Worm (Caenorhabditis elegans) whole organism, mixed stage, embryonic: ENCODE measurements around the gene msp-58.

Experiments used
- M03D4.4 ChIP-seq: sonication (generic microtip); optimal IDR thresholded peaks from 2 replicates; lab custom pipeline; 2017; ENCODE audit warnings: mild to moderate bottlenecking, missing genetic modification characterization, missing compliant biosample characterization
- bed-3 ChIP-seq: fragments of 200-800 bp; sonication (Bioruptor generic); optimal IDR thresholded peaks from 3 replicates; lab custom pipeline; 2018; ENCODE audit warnings: mild to moderate bottlenecking, missing genetic modification characterization, moderate library complexity, missing compliant biosample characterization
- blmp-1 ChIP-seq: fragments of 150-350 bp; optimal IDR thresholded peaks from 2 replicates; lab custom pipeline; 2014; ENCODE audit warnings: missing biosample characterization, missing genetic modification characterization
- ceh-39 ChIP-seq: fragments of 150-350 bp; optimal IDR thresholded peaks from 2 replicates; lab custom pipeline; 2014; ENCODE audit warnings: missing biosample characterization, missing genetic modification characterization
- ceh-43 ChIP-seq: fragments of 200-800 bp; sonication (Bioruptor generic); optimal IDR thresholded peaks from 2 replicates; lab custom pipeline; 2018; ENCODE audit warnings: mild to moderate bottlenecking, missing genetic modification characterization, moderate library complexity, missing compliant biosample characterization
- ceh-83 ChIP-seq: fragments of 200-800 bp; sonication (Bioruptor generic); optimal IDR thresholded peaks from 2 replicates; lab custom pipeline; 2018; ENCODE audit warnings: mild to moderate bottlenecking, missing genetic modification characterization, missing compliant biosample characterization
- ces-1 ChIP-seq: fragments of 150-350 bp; optimal IDR thresholded peaks from 2 replicates; lab custom pipeline; 2014; ENCODE audit warnings: missing biosample characterization, missing genetic modification reagents, missing genetic modification characterization
- cnd-1 ChIP-seq: fragments of 200-800 bp; sonication (Bioruptor generic); optimal IDR thresholded peaks from 2 replicates; lab custom pipeline; 2018; ENCODE audit warnings: mild to moderate bottlenecking, missing genetic modification characterization, missing compliant biosample characterization
- drap-1 ChIP-seq: fragments of 200-800 bp; sonication (Bioruptor generic); optimal IDR thresholded peaks from 3 replicates; lab custom pipeline; 2018; ENCODE audit warnings: mild to moderate bottlenecking, missing genetic modification characterization, missing compliant biosample characterization
- elt-1 ChIP-seq: sonication (generic microtip); optimal IDR thresholded peaks from 2 replicates; lab custom pipeline; 2017; ENCODE audit warnings: missing genetic modification characterization, mild to moderate bottlenecking, missing compliant biosample characterization, antibody characterized with exemption, moderate library complexity, borderline replicate concordance; ENCODE audit not compliant: insufficient read depth
- elt-3 ChIP-seq: fragments of 150-350 bp; optimal IDR thresholded peaks from 2 replicates; lab custom pipeline; 2014; ENCODE audit warnings: missing biosample characterization, missing genetic modification characterization
- flh-1 ChIP-seq: fragments of 200-800 bp; sonication (Bioruptor generic); optimal IDR thresholded peaks from 2 replicates; lab custom pipeline; 2018; ENCODE audit warnings: mild to moderate bottlenecking, missing genetic modification characterization, moderate library complexity, missing compliant biosample characterization
- ham-2 ChIP-seq: fragments of 200-800 bp; sonication (Bioruptor generic); optimal IDR thresholded peaks from 2 replicates; lab custom pipeline; 2018; ENCODE audit warnings: mild to moderate bottlenecking, missing genetic modification characterization, missing compliant biosample characterization
- hlh-1 ChIP-seq: fragments of 150-350 bp; optimal IDR thresholded peaks from 2 replicates; lab custom pipeline; 2014; ENCODE audit warnings: missing biosample characterization, missing genetic modification reagents, missing genetic modification characterization
- lin-13 ChIP-seq: fragments of 150-350 bp; optimal IDR thresholded peaks from 2 replicates; lab custom pipeline; 2014; ENCODE audit warnings: missing biosample characterization, missing genetic modification characterization
- lin-32 ChIP-seq: fragments of 200-800 bp; sonication (Bioruptor generic); optimal IDR thresholded peaks from 2 replicates; lab custom pipeline; 2018; ENCODE audit warnings: mild to moderate bottlenecking, missing genetic modification characterization, missing compliant biosample characterization
- lsy-2 ChIP-seq: fragments of 150-350 bp; optimal IDR thresholded peaks from 2 replicates; lab custom pipeline; 2014; ENCODE audit warnings: missing biosample characterization, missing genetic modification characterization
- mab-5 ChIP-seq: fragments of 150-350 bp; optimal IDR thresholded peaks from 2 replicates; lab custom pipeline; 2014; ENCODE audit warnings: missing biosample characterization, missing genetic modification characterization
- nhr-12 ChIP-seq: fragments of 150-350 bp; optimal IDR thresholded peaks from 2 replicates; lab custom pipeline; 2014; ENCODE audit warnings: missing biosample characterization, missing genetic modification characterization
- nhr-2 ChIP-seq: fragments of 150-350 bp; optimal IDR thresholded peaks from 2 replicates; lab custom pipeline; 2014; ENCODE audit warnings: missing biosample characterization, missing genetic modification characterization
- nhr-28 ChIP-seq: fragments of 150-350 bp; optimal IDR thresholded peaks from 2 replicates; lab custom pipeline; 2014; ENCODE audit warnings: missing biosample characterization, missing genetic modification characterization
- nhr-76 ChIP-seq: sonication (generic microtip); optimal IDR thresholded peaks from 2 replicates; lab custom pipeline; 2017; ENCODE audit warnings: missing biosample characterization, missing genetic modification characterization
- pha-4 ChIP-seq: fragments of 150-350 bp; optimal IDR thresholded peaks from 2 replicates; lab custom pipeline; 2018; ENCODE audit warnings: missing biosample characterization, missing genetic modification reagents, missing genetic modification characterization
- sptf-1 ChIP-seq: sonication (generic microtip); optimal IDR thresholded peaks from 2 replicates; lab custom pipeline; 2017; ENCODE audit warnings: mild to moderate bottlenecking, missing genetic modification characterization, moderate library complexity, missing compliant biosample characterization
- tbx-8 ChIP-seq: fragments of 200-800 bp; sonication (Bioruptor generic); optimal IDR thresholded peaks from 2 replicates; lab custom pipeline; 2018; ENCODE audit warnings: mild to moderate bottlenecking, missing genetic modification characterization, moderate library complexity, missing compliant biosample characterization
- unc-39 ChIP-seq: fragments of 150-350 bp; optimal IDR thresholded peaks from 2 replicates; lab custom pipeline; 2014; ENCODE audit warnings: missing biosample characterization, missing genetic modification characterization
- unc-62 ChIP-seq: fragments of 150-350 bp; optimal IDR thresholded peaks from 2 replicates; lab custom pipeline; 2014; ENCODE audit warnings: missing biosample characterization, missing genetic modification reagents, missing genetic modification characterization
- zip-8 ChIP-seq: fragments of 150-350 bp; optimal IDR thresholded peaks from 2 replicates; lab custom pipeline; 2014; ENCODE audit warnings: missing biosample characterization, missing genetic modification characterization
- ztf-11 ChIP-seq: fragments of 150-350 bp; optimal IDR thresholded peaks from 2 replicates; lab custom pipeline; 2014; ENCODE audit warnings: missing biosample characterization, missing genetic modification characterization

Gene msp-58

ce11 chrIV:5274123-5274581 is 34.2 kb upstream of the msp-58 start, which contains the start of gene slfl-4:
Gene slfl-4, plus strand, starts transcription at chrIV:5274531.
- TF ChIP-seq ces-1 (GFP tag; lab: Kevin White, UChicago) (no peak), sptf-1 (tag; lab: Kevin White, UChicago) (no peak), zip-8 (tag; lab: Kevin White, UChicago) (no peak), nhr-2 (no peak), ceh-39 (tag; lab: Kevin White, UChicago) (no peak), lin-13 (no peak), elt-3 (tag; lab: Kevin White, UChicago) (no peak), unc-39 (tag; lab: Kevin White, UChicago) (no peak)

ce11 chrIV:5277752-5278151 is 30.6 kb upstream of the msp-58 start, which contains the start of gene F36H12.17:
Gene F36H12.17, minus strand, starts transcription at chrIV:5277852.
- TF ChIP-seq ces-1 (GFP tag; lab: Kevin White, UChicago), result no peak

- no peak for TF ChIP-seq cnd-1 (tag; lab: Kevin White, UChicago)
- no peak for TF ChIP-seq nhr-28 (tag; lab: Kevin White, UChicago)
- TF ChIP-seq drap-1 (GFP tag; lab: Kevin White, UChicago), result no peak
- TF ChIP-seq zip-8 (tag; lab: Kevin White, UChicago), result no peak
- TF ChIP-seq pha-4 (tag; lab: Kevin White, UChicago), result no peak
- no peak for TF ChIP-seq bed-3 (GFP tag; lab: Kevin White, UChicago)
- TF ChIP-seq ham-2 (GFP tag; lab: Kevin White, UChicago), result no peak
- TF ChIP-seq blmp-1, result no peak
These were observed 26.9 kb upstream of the msp-58 start for ce11 chrIV:5281457-5281856.

- no peak for TF ChIP-seq ceh-43 (GFP tag; lab: Kevin White, UChicago)
- no peak for TF ChIP-seq nhr-2
- TF ChIP-seq lin-13, result no peak
- no peak for TF ChIP-seq nhr-76 (tag; lab: Kevin White, UChicago)
- TF ChIP-seq bed-3 (GFP tag; lab: Kevin White, UChicago), result no peak
- no peak for TF ChIP-seq hlh-1
- TF ChIP-seq flh-1 (GFP tag; lab: Kevin White, UChicago), result no peak
These were observed 21.2 kb upstream of the msp-58 start for ce11 chrIV:5287190-5287589.

- no peak for TF ChIP-seq nhr-12 (tag; lab: Kevin White, UChicago)
These were observed 19.5 kb upstream of the msp-58 start for ce11 chrIV:5288932-5289331.

ce11 chrIV:5290547-5290946 is 17.8 kb upstream of the msp-58 start, which contains the start of gene nlp-47:
Gene nlp-47, plus strand, starts transcription at chrIV:5290847.
- no peak for TF ChIP-seq lsy-2 (tag; lab: Kevin White, UChicago)
- no peak for TF ChIP-seq mab-5 (tag; lab: Kevin White, UChicago)
- no peak for TF ChIP-seq lin-13
- TF ChIP-seq ztf-11, result no peak
- TF ChIP-seq tbx-8 (GFP tag; lab: Kevin White, UChicago), result no peak
- TF ChIP-seq elt-1, result no peak
- TF ChIP-seq elt-3 (tag; lab: Kevin White, UChicago), result no peak
- no peak for TF ChIP-seq ceh-39 (tag; lab: Kevin White, UChicago)
- no peak for TF ChIP-seq blmp-1
- TF ChIP-seq nhr-76 (tag; lab: Kevin White, UChicago), result no peak
- TF ChIP-seq lin-32 (GFP tag; lab: Kevin White, UChicago), result no peak
- no peak for TF ChIP-seq hlh-1

- TF ChIP-seq nhr-12 (tag; lab: Kevin White, UChicago) (no peak), lin-32 (GFP tag; lab: Kevin White, UChicago) (no peak), elt-3 (tag; lab: Kevin White, UChicago) (no peak), unc-39 (tag; lab: Kevin White, UChicago) (no peak), elt-1 (no peak), ceh-39 (tag; lab: Kevin White, UChicago) (no peak), ham-2 (GFP tag; lab: Kevin White, UChicago) (no peak), lsy-2 (tag; lab: Kevin White, UChicago) (no peak), cnd-1 (tag; lab: Kevin White, UChicago) (no peak), unc-62 (GFP tag; lab: Kevin White, UChicago) (no peak), mab-5 (tag; lab: Kevin White, UChicago) (no peak), ztf-11 (no peak), blmp-1 (no peak), hlh-1 (no peak), nhr-2 (no peak), tbx-8 (GFP tag; lab: Kevin White, UChicago) (no peak), ces-1 (GFP tag; lab: Kevin White, UChicago) (no peak), ceh-83 (GFP tag; lab: Kevin White, UChicago) (no peak), M03D4.4 (tag; lab: Kevin White, UChicago) (no peak)
These were observed 17.2 kb upstream of the msp-58 start for ce11 chrIV:5291207-5291606.
